Fruit fly (Drosophila melanogaster): ENCODE data around the gene Zmynd10.

Zmynd10 gene

DNA sequence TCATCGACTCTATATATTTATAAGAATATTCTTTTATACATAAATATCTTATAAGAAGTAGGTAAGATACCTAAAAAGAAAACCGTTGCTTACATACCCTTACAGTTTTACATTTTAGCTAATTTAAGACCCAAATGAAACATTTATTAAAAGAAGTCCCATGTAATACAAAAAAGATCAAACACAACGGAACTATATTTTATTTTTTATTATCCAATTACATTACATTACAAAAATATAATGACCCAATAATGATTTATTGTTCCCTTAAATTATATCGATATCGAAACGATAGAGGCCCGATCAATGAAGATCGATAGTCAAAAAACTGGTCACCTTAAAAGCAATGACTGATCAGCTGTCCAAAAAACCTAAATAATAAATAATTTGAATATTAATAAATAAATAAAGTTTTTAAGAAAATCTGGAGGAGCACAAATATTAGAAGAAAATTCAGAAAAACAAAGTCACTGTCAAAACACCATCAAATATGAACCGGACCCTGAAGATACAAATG is 18.2 kb downstream of the Zmynd10 start (continued):
- TF ChIP-seq CG3726 (GFP tag; IDR thresholded peaks at IDR 0.05): no peak
- TF ChIP-seq CG7963 (GFP tag; IDR thresholded peaks at IDR 0.05; ENCODE audit: partially characterized antibody): no peak; the same call in 2 of the 3 replicates
- no peak for TF ChIP-seq Dip3 (GFP tag; optimal IDR thresholded peaks at IDR 0.05)
- no peak for TF ChIP-seq Dek (tag; optimal IDR thresholded peaks at IDR 0.05)
- no peak for TF ChIP-seq CG8944 (GFP tag; optimal IDR thresholded peaks at IDR 0.05)
- TF ChIP-seq lmd (GFP tag; IDR thresholded peaks at IDR 0.05): no peak
- no peak for TF ChIP-seq cwo (GFP tag; optimal IDR thresholded peaks at IDR 0.05)
- TF ChIP-seq chinmo (GFP tag; IDR thresholded peaks at IDR 0.05; ENCODE audit: partially characterized antibody): no peak
- TF ChIP-seq disco-r (GFP tag; optimal IDR thresholded peaks at IDR 0.05): no peak
- no peak for TF ChIP-seq eve (GFP tag; optimal IDR thresholded peaks at IDR 0.05)
- TF ChIP-seq BEAF-32 (GFP tag; optimal IDR thresholded peaks at IDR 0.05): peak; percentile 67
- peak; percentile 55; the same call in 2 of the 3 replicates for TF ChIP-seq CG34224 (GFP tag; IDR thresholded peaks at IDR 0.05; ENCODE audit: partially characterized antibody)
- no peak for TF ChIP-seq lola (GFP tag; optimal IDR thresholded peaks at IDR 0.05)
- TF ChIP-seq CG6272 (GFP tag; IDR thresholded peaks at IDR 0.05): no peak
- TF ChIP-seq dmrt11E (tag; optimal IDR thresholded peaks at IDR 0.05): no peak
- no peak for TF ChIP-seq CG13775 (GFP tag; optimal IDR thresholded peaks at IDR 0.05)
- TF ChIP-seq CG2199 (GFP tag; IDR thresholded peaks at IDR 0.05): no peak
- TF ChIP-seq HmgZ (tag; optimal IDR thresholded peaks at IDR 0.05): no peak
- no peak for TF ChIP-seq NC2α (GFP tag; optimal IDR thresholded peaks at IDR 0.05)
- TF ChIP-seq ap (GFP tag; IDR thresholded peaks at IDR 0.05): no peak
- TF ChIP-seq dpn (GFP tag; optimal IDR thresholded peaks at IDR 0.05): no peak
- TF ChIP-seq row (GFP tag; IDR thresholded peaks at IDR 0.05): peak; percentile 44; the same call in 2 of the 3 replicates
- no peak for TF ChIP-seq btn (GFP tag; optimal IDR thresholded peaks at IDR 0.05)
- no peak for TF ChIP-seq Aef1 (GFP tag; IDR thresholded peaks at IDR 0.05)
- no peak for TF ChIP-seq croc (GFP tag; conservative IDR thresholded peaks at IDR 0.05)
- no peak for TF ChIP-seq sima (GFP tag; optimal IDR thresholded peaks at IDR 0.05)
- no peak for TF ChIP-seq CG15073 (GFP tag; optimal IDR thresholded peaks at IDR 0.05)
- no peak for TF ChIP-seq Blimp-1 (GFP tag; optimal IDR thresholded peaks at IDR 0.05)
- TF ChIP-seq CG11085 (GFP tag; IDR thresholded peaks at IDR 0.05): no peak
- TF ChIP-seq hth (optimal IDR thresholded peaks at IDR 0.05): no peak
- TF ChIP-seq chn (GFP tag; optimal IDR thresholded peaks at IDR 0.05): no peak
- no peak for TF ChIP-seq CG9215 (GFP tag; IDR thresholded peaks at IDR 0.05)
- TF ChIP-seq Jarid2 (GFP tag; optimal IDR thresholded peaks at IDR 0.05): no peak
- no peak for TF ChIP-seq CG6654 (GFP tag; optimal IDR thresholded peaks at IDR 0.05)
- no peak for TF ChIP-seq CG13624 (GFP tag; optimal IDR thresholded peaks at IDR 0.05)
- no peak for TF ChIP-seq wor (GFP tag; IDR thresholded peaks at IDR 0.05)
- peak; percentile 82 for TF ChIP-seq stwl (tag; optimal IDR thresholded peaks at IDR 0.05)
- no peak for TF ChIP-seq CG16815 (GFP tag; optimal IDR thresholded peaks at IDR 0.05)
- TF ChIP-seq CG18011 (GFP tag; optimal IDR thresholded peaks at IDR 0.05): no peak
- no peak for TF ChIP-seq Optix (GFP tag; IDR thresholded peaks at IDR 0.05)
- peak; percentile 27; the same call in 1 of the 2 replicates for TF ChIP-seq tna (GFP tag; IDR thresholded peaks at IDR 0.05; ENCODE audit: partially characterized antibody)
- no peak for TF ChIP-seq CG1792 (GFP tag; optimal IDR thresholded peaks at IDR 0.05)
- no peak for TF ChIP-seq CG31365 (tag; optimal IDR thresholded peaks at IDR 0.05)
- TF ChIP-seq D19B (GFP tag; optimal IDR thresholded peaks at IDR 0.05): no peak
- TF ChIP-seq Lhr (GFP tag; optimal IDR thresholded peaks at IDR 0.05): no peak
- no peak for TF ChIP-seq gt (GFP tag; IDR thresholded peaks at IDR 0.05)
- no peak for TF ChIP-seq ems (GFP tag; optimal IDR thresholded peaks at IDR 0.05)
- no peak for TF ChIP-seq CG1024 (GFP tag; IDR thresholded peaks at IDR 0.05)
- TF ChIP-seq CG13123 (GFP tag; optimal IDR thresholded peaks at IDR 0.05): no peak
- TF ChIP-seq vnd (GFP tag; IDR thresholded peaks at IDR 0.05; ENCODE audit: partially characterized antibody): peak; percentile 54; the same call in 2 of the 3 replicates
- no peak for TF ChIP-seq Fer1 (GFP tag; optimal IDR thresholded peaks at IDR 0.05)
